Worm (Caenorhabditis elegans) whole organism, L3 larva: ENCODE measurements around the gene T20D4.10.

Experiments used
- aly-2 ChIP-seq: fragments of 150-350 bp; optimal IDR thresholded peaks from 2 replicates; lab custom pipeline; 2014; ENCODE audit warnings: missing biosample characterization, missing genetic modification characterization
- ama-1 ChIP-seq: fragments of 150-350 bp; optimal IDR thresholded peaks from 2 replicates; lab custom pipeline; 2018
- ceh-82 ChIP-seq: fragments of 150-350 bp; optimal IDR thresholded peaks from 2 replicates; lab custom pipeline; 2014; ENCODE audit warnings: missing biosample characterization, missing genetic modification characterization
- elt-1 ChIP-seq: fragments of 150-350 bp; optimal IDR thresholded peaks from 2 replicates; lab custom pipeline; 2014; ENCODE audit warnings: missing biosample characterization, missing genetic modification characterization
- elt-3 ChIP-seq, 3 experiments: fragments of 150-350 bp in 1 of 3; sonication (generic microtip) in 2 of 3; optimal IDR thresholded peaks; 2 replicates in 2 of 3; 4 replicates in 1 of 3; lab custom pipeline; 2014 to 2017; ENCODE audit warnings: missing biosample characterization in 3 of 3, missing genetic modification characterization in 3 of 3
- lin-39 ChIP-seq: fragments of 150-350 bp; optimal IDR thresholded peaks from 2 replicates; lab custom pipeline; 2018; ENCODE audit warnings: missing biosample characterization, missing genetic modification reagents, missing genetic modification characterization
- nhr-237 ChIP-seq: fragments of 150-350 bp; optimal IDR thresholded peaks from 2 replicates; lab custom pipeline; 2014; ENCODE audit warnings: missing biosample characterization, missing genetic modification characterization
- nhr-43 ChIP-seq: sonication (generic microtip); optimal IDR thresholded peaks from 2 replicates; lab custom pipeline; 2016; ENCODE audit warnings: mild to moderate bottlenecking, missing genetic modification characterization, missing compliant biosample characterization; ENCODE audit not compliant: poor library complexity, severe bottlenecking
- nhr-77 ChIP-seq: fragments of 150-350 bp; optimal IDR thresholded peaks from 2 replicates; lab custom pipeline; 2014; ENCODE audit warnings: missing biosample characterization, missing genetic modification characterization
- snpc-4 ChIP-seq: fragments of 150-350 bp; optimal IDR thresholded peaks from 2 replicates; lab custom pipeline; 2014; ENCODE audit warnings: missing biosample characterization, missing genetic modification characterization
- unc-39 ChIP-seq: sonication (generic microtip); optimal IDR thresholded peaks from 4 replicates; lab custom pipeline; 2017; ENCODE audit warnings: missing biosample characterization, missing genetic modification characterization
- unc-62 ChIP-seq: fragments of 150-350 bp; sonication (generic microtip); optimal IDR thresholded peaks from 4 replicates; lab custom pipeline; 2014; ENCODE audit warnings: missing biosample characterization, missing genetic modification reagents, missing genetic modification characterization
- zag-1 ChIP-seq: fragments of 150-350 bp; optimal IDR thresholded peaks from 2 replicates; lab custom pipeline; 2014; ENCODE audit warnings: missing biosample characterization, missing genetic modification characterization

DNA sequence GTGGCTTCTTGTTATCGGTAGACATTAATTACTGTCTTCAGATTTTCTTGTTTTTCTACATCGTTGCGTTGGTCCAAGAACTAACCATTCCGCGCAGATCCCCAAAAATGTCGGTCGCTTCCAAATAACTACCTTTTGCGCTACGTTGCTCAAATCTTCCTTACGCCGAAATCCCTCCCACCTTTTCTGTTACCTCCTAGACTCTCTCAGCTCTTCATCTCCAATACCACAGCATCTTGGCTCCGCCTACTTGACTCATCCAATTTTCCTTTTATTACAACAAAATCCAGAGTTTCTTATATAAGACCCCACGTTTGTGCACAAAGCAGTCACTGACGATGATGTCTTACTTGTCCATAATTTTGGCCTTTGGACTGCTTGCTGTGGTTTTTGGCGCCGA lies 47.1 kb upstream of the T20D4.10 start, which contains the start of gene C17B7.12:
- TF ChIP-seq lin-39 (tag; lab: Kevin White, UChicago), result no peak
- TF ChIP-seq snpc-4 (tag; lab: Kevin White, UChicago), result no peak
- no peak for TF ChIP-seq zag-1
- TF ChIP-seq nhr-43, result no peak
- TF ChIP-seq elt-1 (tag; lab: Kevin White, UChicago), result no peak
- no peak for TF ChIP-seq aly-2 (tag; lab: Kevin White, UChicago)
- no peak for TF ChIP-seq unc-62 (GFP tag; lab: Kevin White, UChicago)
- TF ChIP-seq ama-1 (lab: Kevin White, UChicago), result no peak
- no peak for TF ChIP-seq unc-39 (tag; lab: Kevin White, UChicago)
- TF ChIP-seq elt-3 (tag; optimal IDR thresholded peaks at IDR 0.05; lab: Kevin White, UChicago), result no peak
- TF ChIP-seq nhr-77, result no peak
- TF ChIP-seq nhr-237, result no peak
- TF ChIP-seq ceh-82 (tag; lab: Kevin White, UChicago), result no peak
